Fruit fly (Drosophila melanogaster) whole organism, prepupa: ENCODE results near the gene CG43051.

Source experiments
- CG15336 ChIP-seq: fragments of 200-800 bp; sonication (Bioruptor generic); IDR thresholded peaks from 2 replicates; pipeline ENCODE4 v1.3.6; 2022; ENCODE audit warnings: missing biosample characterization, missing genetic modification characterization
- Hr38 ChIP-seq: sonication (Bioruptor generic); optimal IDR thresholded peaks from 2 replicates; lab custom pipeline; 2016; ENCODE audit warnings: missing biosample characterization, missing genetic modification characterization
- acj6 ChIP-seq: fragments of 200-800 bp; sonication (Bioruptor generic); optimal IDR thresholded peaks from 3 replicates; lab custom pipeline; 2016; ENCODE audit warnings: missing biosample characterization, missing genetic modification characterization

- TF ChIP-seq CG15336 (GFP tag; lab: Robert Waterston, UW) (no peak), Hr38 (GFP tag; lab: Kevin White, UChicago) (no peak), acj6 (GFP tag; lab: Kevin White, UChicago) (no peak)
These were observed 995 bp upstream of the CG43051 start for dm6 chr2L:12506744-12507143.
